Worm (Caenorhabditis elegans): ENCODE results near the gene F34H10.5.

Gene F34H10.5

ce11 chrX:9679427-9679826, 44.0 kb downstream of the F34H10.5 start:
- no peak for TF ChIP-seq C08G9.2 (tag; optimal IDR thresholded peaks at IDR 0.05)
- no peak for TF ChIP-seq ama-1 (optimal IDR thresholded peaks at IDR 0.05)
- TF ChIP-seq fkh-10 (GFP tag; optimal IDR thresholded peaks at IDR 0.05) = no peak
- no peak for TF ChIP-seq tbx-2 (tag; optimal IDR thresholded peaks at IDR 0.05)
- no peak for TF ChIP-seq ahr-1 (tag; optimal IDR thresholded peaks at IDR 0.05)
- TF ChIP-seq pax-1 (tag; optimal IDR thresholded peaks at IDR 0.05) = no peak
- no peak for TF ChIP-seq ets-4 (tag; optimal IDR thresholded peaks at IDR 0.05)
- no peak for TF ChIP-seq K02D7.2 (tag; optimal IDR thresholded peaks at IDR 0.05)
- peak; percentile 10 for TF ChIP-seq pqm-1 (tag; optimal IDR thresholded peaks at IDR 0.05)

ce11 chrX:9680119-9680682, 44.7 kb downstream of the F34H10.5 start, which contains the start of gene ifp-1:
ifp-1 (minus strand) TSS chrX:9680169.
- TF ChIP-seq unc-86 (tag; optimal IDR thresholded peaks at IDR 0.05) = no peak
- TF ChIP-seq elt-2 (tag; optimal IDR thresholded peaks at IDR 0.05) = peak; percentile 1

Data from whole organism, late embryonic.